Worm (Caenorhabditis elegans) whole organism, L4 larva: ENCODE results near the gene F13D11.4.

ENCODE experiments used
- D1046.2 ChIP-seq: fragments of 200-800 bp; sonication (Bioruptor generic); IDR thresholded peaks from 2 replicates; pipeline ENCODE4 v1.3.6; 2022; ENCODE audit warnings: missing genetic modification characterization, missing compliant biosample characterization
- F26F4.8 ChIP-seq: fragments of 200-800 bp; sonication (Bioruptor generic); conservative IDR thresholded peaks from 2 replicates; pipeline ENCODE4 v1.3.6; 2022; ENCODE audit warnings: missing genetic modification characterization, missing compliant biosample characterization
- F37D6.2 ChIP-seq: sonication (generic microtip); optimal IDR thresholded peaks from 2 replicates; lab custom pipeline; 2016; ENCODE audit warnings: mild to moderate bottlenecking, missing genetic modification characterization, missing compliant biosample characterization
- R02D3.7 ChIP-seq: fragments of 150-350 bp; sonication (generic microtip); optimal IDR thresholded peaks from 3 replicates; lab custom pipeline; 2014; ENCODE audit warnings: missing biosample characterization, missing genetic modification characterization
- T20F7.1 ChIP-seq: fragments of 200-800 bp; sonication (Bioruptor generic); optimal IDR thresholded peaks from 2 replicates; lab custom pipeline; 2018; ENCODE audit warnings: mild to moderate bottlenecking, missing genetic modification characterization, missing compliant biosample characterization
- Y75B8A.6 ChIP-seq: fragments of 200-800 bp; sonication (Bioruptor generic); IDR thresholded peaks from 2 replicates; pipeline ENCODE4 v1.3.6; 2022; ENCODE audit warnings: missing genetic modification reagents, missing genetic modification characterization, missing compliant biosample characterization
- aha-1 ChIP-seq: fragments of 150-350 bp; peaks from one replicate; lab custom pipeline; 2014; ENCODE audit warnings: missing biosample characterization, missing genetic modification characterization
- arid-1 ChIP-seq: fragments of 200-800 bp; sonication (Bioruptor generic); conservative IDR thresholded peaks from 2 replicates; pipeline ENCODE4 v1.3.6; 2022; ENCODE audit warnings: missing genetic modification reagents, missing genetic modification characterization, missing compliant biosample characterization
- ceh-20 ChIP-seq: fragments of 200-800 bp; sonication (Bioruptor generic); IDR thresholded peaks from 2 replicates; pipeline ENCODE4 v1.3.6; 2022; ENCODE audit warnings: missing genetic modification reagents, missing genetic modification characterization, missing compliant biosample characterization
- ces-1 ChIP-seq: fragments of 150-350 bp; sonication (generic microtip); optimal IDR thresholded peaks from 4 replicates; lab custom pipeline; 2014; ENCODE audit warnings: missing biosample characterization, missing genetic modification reagents, missing genetic modification characterization
- ctbp-1 ChIP-seq: fragments of 200-800 bp; sonication (Bioruptor generic); IDR thresholded peaks from 2 replicates; pipeline ENCODE4 v1.3.6; 2022; ENCODE audit warnings: missing genetic modification reagents, missing genetic modification characterization, missing compliant biosample characterization
- daf-16 ChIP-seq, 3 experiments: sonication (generic microtip); optimal IDR thresholded peaks; 2 replicates each; lab custom pipeline; 2016 to 2017; ENCODE audit warnings: missing genetic modification characterization in 3 of 3, missing genetic modification reagents in 3 of 3, mild to moderate bottlenecking in 2 of 3, missing compliant biosample characterization in 2 of 3, missing biosample characterization in 1 of 3, moderate library complexity in 1 of 3
- fkh-10 ChIP-seq: fragments of 150-350 bp; optimal IDR thresholded peaks from 2 replicates; lab custom pipeline; 2014; ENCODE audit warnings: missing biosample characterization, missing genetic modification reagents, missing genetic modification characterization
- hif-1 ChIP-seq, 2 experiments: sonication (generic microtip); optimal IDR thresholded peaks; 2 replicates each; lab custom pipeline; 2016 to 2017; ENCODE audit warnings: missing compliant biosample characterization in 2 of 2, missing genetic modification characterization in 2 of 2, missing genetic modification reagents in 2 of 2, missing genotype in 2 of 2, mild to moderate bottlenecking in 1 of 2
- hlh-11 ChIP-seq: fragments of 200-800 bp; sonication (Bioruptor generic); optimal IDR thresholded peaks from 2 replicates; lab custom pipeline; 2018; ENCODE audit warnings: mild to moderate bottlenecking, missing genetic modification characterization, missing compliant biosample characterization
- hlh-30 ChIP-seq: sonication (generic microtip); optimal IDR thresholded peaks from 2 replicates; lab custom pipeline; 2017; ENCODE audit warnings: antibody characterized with exemption, mild to moderate bottlenecking, missing genetic modification characterization, missing compliant biosample characterization; ENCODE audit not compliant: insufficient read depth
- hmg-1.1 ChIP-seq: fragments of 200-800 bp; sonication (Bioruptor generic); IDR thresholded peaks from 2 replicates; pipeline ENCODE4 v1.3.6; 2022; ENCODE audit warnings: missing genetic modification reagents, missing genetic modification characterization, missing compliant biosample characterization
- jun-1 ChIP-seq: fragments of 150-350 bp; optimal IDR thresholded peaks from 2 replicates; lab custom pipeline; 2014; ENCODE audit warnings: missing biosample characterization, missing genetic modification reagents, missing genetic modification characterization
- lir-3 ChIP-seq: sonication (generic microtip); optimal IDR thresholded peaks from 2 replicates; lab custom pipeline; 2016; ENCODE audit warnings: mild to moderate bottlenecking, missing genetic modification characterization, missing compliant biosample characterization
- lsy-2 ChIP-seq, 2 experiments: fragments of 150-350 bp in 1 of 2; sonication (generic microtip) in 1 of 2; optimal IDR thresholded peaks; 2 replicates each; lab custom pipeline; 2014 to 2017; ENCODE audit warnings: missing biosample characterization in 2 of 2, missing genetic modification characterization in 2 of 2
- madf-9 ChIP-seq: fragments of 200-800 bp; sonication (Bioruptor generic); conservative IDR thresholded peaks from 2 replicates; pipeline ENCODE4 v1.3.6; 2022; ENCODE audit warnings: missing genetic modification reagents, missing genetic modification characterization, missing compliant biosample characterization
- mdl-1 ChIP-seq, 2 experiments: fragments of 150-350 bp in 1 of 2; sonication (generic microtip) in 1 of 2; optimal IDR thresholded peaks; 2 replicates each; lab custom pipeline; 2014 to 2017; ENCODE audit warnings: missing biosample characterization in 2 of 2, missing genetic modification characterization in 2 of 2
- mep-1 ChIP-seq: fragments of 150-350 bp; sonication (generic microtip); optimal IDR thresholded peaks from 3 replicates; lab custom pipeline; 2014; ENCODE audit warnings: missing biosample characterization, missing genetic modification characterization
- mes-2 ChIP-seq: sonication (generic microtip); optimal IDR thresholded peaks from 2 replicates; lab custom pipeline; 2016; ENCODE audit warnings: missing genotype, mild to moderate bottlenecking, missing genetic modification characterization, missing compliant biosample characterization; ENCODE audit not compliant: poor library complexity, severe bottlenecking
- mxl-3 ChIP-seq: fragments of 200-800 bp; sonication (Bioruptor generic); optimal IDR thresholded peaks from 2 replicates; lab custom pipeline; 2018; ENCODE audit warnings: mild to moderate bottlenecking, missing genetic modification characterization, missing compliant biosample characterization
- nhr-11 ChIP-seq: fragments of 150-350 bp; optimal IDR thresholded peaks from 2 replicates; lab custom pipeline; 2014; ENCODE audit warnings: missing biosample characterization, missing genetic modification characterization
- nhr-237 ChIP-seq: sonication (generic microtip); optimal IDR thresholded peaks from 2 replicates; lab custom pipeline; 2017; ENCODE audit warnings: missing biosample characterization, missing genetic modification characterization
- nhr-28 ChIP-seq: fragments of 150-350 bp; optimal IDR thresholded peaks from 2 replicates; lab custom pipeline; 2014; ENCODE audit warnings: missing biosample characterization, missing genetic modification characterization
- nhr-42 ChIP-seq: fragments of 200-800 bp; sonication (Bioruptor generic); IDR thresholded peaks from 2 replicates; pipeline ENCODE4 v1.3.6; 2022; ENCODE audit warnings: missing genetic modification characterization, missing compliant biosample characterization
- nhr-48 ChIP-seq: sonication (generic microtip); optimal IDR thresholded peaks from 2 replicates; lab custom pipeline; 2016; ENCODE audit warnings: mild to moderate bottlenecking, missing genetic modification characterization, missing compliant biosample characterization
- pqm-1 ChIP-seq: sonication (generic microtip); optimal IDR thresholded peaks from 2 replicates; lab custom pipeline; 2017; ENCODE audit warnings: missing biosample characterization, missing genetic modification characterization
- rbr-2 ChIP-seq: sonication (generic microtip); optimal IDR thresholded peaks from 2 replicates; lab custom pipeline; 2016; ENCODE audit warnings: missing genotype, missing genetic modification characterization, missing compliant biosample characterization
- set-16 ChIP-seq: fragments of 200-800 bp; sonication (Bioruptor generic); IDR thresholded peaks from 2 replicates; pipeline ENCODE4 v1.3.6; 2022; ENCODE audit warnings: missing genetic modification reagents, missing genetic modification characterization, missing compliant biosample characterization
- snpc-1.2 ChIP-seq: fragments of 200-800 bp; sonication (Bioruptor generic); IDR thresholded peaks from 2 replicates; pipeline ENCODE4 v1.3.6; 2022; ENCODE audit warnings: missing genetic modification reagents, missing genetic modification characterization, missing compliant biosample characterization
- snpc-4 ChIP-seq: fragments of 150-350 bp; optimal IDR thresholded peaks from 2 replicates; lab custom pipeline; 2014; ENCODE audit warnings: missing biosample characterization, missing genetic modification characterization
- spr-3 ChIP-seq: fragments of 200-800 bp; sonication (Bioruptor generic); optimal IDR thresholded peaks from 2 replicates; lab custom pipeline; 2018; ENCODE audit warnings: mild to moderate bottlenecking, missing genetic modification characterization, missing compliant biosample characterization
- tra-1 ChIP-seq: fragments of 200-800 bp; sonication (Bioruptor generic); IDR thresholded peaks from 2 replicates; pipeline ENCODE4 v1.3.6; 2022; ENCODE audit warnings: missing genetic modification reagents, missing genetic modification characterization, missing compliant biosample characterization
- unc-62 ChIP-seq, 3 experiments: fragments of 150-350 bp in 1 of 3; sonication (generic microtip); optimal IDR thresholded peaks in 2 of 3; peaks in 1 of 3; 1 replicate in 1 of 3; 2 replicates in 2 of 3; lab custom pipeline; 2014 to 2017; ENCODE audit warnings: missing biosample characterization in 3 of 3, missing genetic modification characterization in 3 of 3, missing genetic modification reagents in 3 of 3, missing genotype in 1 of 3
- zag-1 ChIP-seq: fragments of 150-350 bp; optimal IDR thresholded peaks from 2 replicates; lab custom pipeline; 2014; ENCODE audit warnings: missing biosample characterization, missing genetic modification characterization
- zfp-3 ChIP-seq: fragments of 200-800 bp; sonication (Bioruptor generic); conservative IDR thresholded peaks from 2 replicates; pipeline ENCODE4 v1.3.6; 2022; ENCODE audit warnings: missing genetic modification reagents, missing genetic modification characterization, missing compliant biosample characterization

Gene F13D11.4

ce11 chrX:5820880-5821279, 13.7 kb downstream of the F13D11.4 start (continued):
- peak; percentile 9 for TF ChIP-seq mes-2 (tag; lab: Kevin White, UChicago)

ce11 chrX:5819702-5820470, 14.7 kb downstream of the F13D11.4 start:
- TF ChIP-seq nhr-11 (tag; lab: Kevin White, UChicago): peak; percentile 37
- TF ChIP-seq ctbp-1 (GFP tag; lab: Robert Waterston, UW): peak; percentile 52
- TF ChIP-seq daf-16 (GFP tag; optimal IDR thresholded peaks at IDR 0.05; lab: Kevin White, UChicago): peak in 1 of 2 experiments; percentile 91
- no peak for TF ChIP-seq daf-16 (tag; optimal IDR thresholded peaks at IDR 0.05; lab: Kevin White, UChicago)
- peak; percentile 41 for TF ChIP-seq mes-2 (tag; lab: Kevin White, UChicago)
- peak; percentile 30 for TF ChIP-seq F37D6.2 (tag; lab: Kevin White, UChicago)
- peak; percentile 55 for TF ChIP-seq fkh-10 (GFP tag; lab: Kevin White, UChicago)
- no peak for TF ChIP-seq nhr-42
- TF ChIP-seq ceh-20 (GFP tag; lab: Robert Waterston, UW): no peak
- TF ChIP-seq jun-1 (tag; lab: Kevin White, UChicago): no peak
- TF ChIP-seq unc-62 (GFP tag; optimal IDR thresholded peaks at IDR 0.05 in 1 of 2; lab: Kevin White, UChicago): peak in 1 of 2 experiments; percentile 12
- no peak for TF ChIP-seq unc-62 (tag; optimal IDR thresholded peaks at IDR 0.05; lab: Kevin White, UChicago)
- TF ChIP-seq aha-1: peak; percentile 62
- TF ChIP-seq D1046.2: no peak
- no peak for TF ChIP-seq Y75B8A.6 (GFP tag; lab: Robert Waterston, UW)
- 0 out of 2 replicates have a peak, but pooled peaks have one; percentile 24 for TF ChIP-seq tra-1 (GFP tag; lab: Robert Waterston, UW)
- no peak for TF ChIP-seq T20F7.1
- peak in 1 of 2 experiments; percentile 18 for TF ChIP-seq lsy-2 (tag; optimal IDR thresholded peaks at IDR 0.05; lab: Kevin White, UChicago)
- no peak for TF ChIP-seq arid-1
- peak; percentile 51 for TF ChIP-seq mep-1
- TF ChIP-seq ces-1 (GFP tag; lab: Kevin White, UChicago): no peak
- TF ChIP-seq snpc-4: no peak
- no peak for TF ChIP-seq lir-3 (tag; lab: Kevin White, UChicago)
- no peak for TF ChIP-seq zfp-3 (GFP tag; lab: Robert Waterston, UW)
- peak; percentile 67 for TF ChIP-seq nhr-48 (tag; lab: Kevin White, UChicago)
- peak; percentile 59 for TF ChIP-seq hlh-30 (tag; lab: Kevin White, UChicago)
- TF ChIP-seq hmg-1.1 (GFP tag; lab: Robert Waterston, UW): 0 out of 2 replicates have a peak, but pooled peaks have one; percentile 46
- TF ChIP-seq rbr-2 (tag; lab: Kevin White, UChicago): peak; percentile 10
- peak in 1 of 2 experiments; percentile 33 for TF ChIP-seq hif-1 (tag; optimal IDR thresholded peaks at IDR 0.05; lab: Kevin White, UChicago)
- peak; percentile 27 for TF ChIP-seq nhr-28 (tag; lab: Kevin White, UChicago)
- peak; percentile 73 for TF ChIP-seq hlh-11
- peak; percentile 41; the same call in 1 of the 2 replicates for TF ChIP-seq set-16 (GFP tag; lab: Robert Waterston, UW)
- no peak for TF ChIP-seq F26F4.8
- no peak for TF ChIP-seq spr-3 (GFP tag; lab: Kevin White, UChicago)
- no peak for TF ChIP-seq R02D3.7 (tag; lab: Kevin White, UChicago)
- TF ChIP-seq mdl-1 (tag; optimal IDR thresholded peaks at IDR 0.05; lab: Kevin White, UChicago): peak in 1 of 2 experiments; percentile 8
- no peak for TF ChIP-seq pqm-1 (tag; lab: Kevin White, UChicago)

- TF ChIP-seq nhr-237 (tag; lab: Kevin White, UChicago) (no peak), snpc-1.2 (GFP tag; lab: Robert Waterston, UW) (no peak), hlh-30 (tag; lab: Kevin White, UChicago) (peak; percentile 35), madf-9 (GFP tag; lab: Robert Waterston, UW) (0 out of 2 replicates have a peak, but pooled peaks have one; percentile 14), mxl-3 (peak; percentile 73), hlh-11 (peak; percentile 62), set-16 (GFP tag; lab: Robert Waterston, UW) (peak; percentile 91), mdl-1 (tag; optimal IDR thresholded peaks at IDR 0.05; lab: Kevin White, UChicago) (peak in 1 of 2 experiments; percentile 58), zag-1 (tag; lab: Kevin White, UChicago) (no peak), jun-1 (tag; lab: Kevin White, UChicago) (no peak)
Measured at ce11 chrX:5818176-5818575, 16.4 kb downstream of the F13D11.4 start.
